ENCODE assay signal across 2 fruit fly cellular contexts in the genomic region with DNA sequence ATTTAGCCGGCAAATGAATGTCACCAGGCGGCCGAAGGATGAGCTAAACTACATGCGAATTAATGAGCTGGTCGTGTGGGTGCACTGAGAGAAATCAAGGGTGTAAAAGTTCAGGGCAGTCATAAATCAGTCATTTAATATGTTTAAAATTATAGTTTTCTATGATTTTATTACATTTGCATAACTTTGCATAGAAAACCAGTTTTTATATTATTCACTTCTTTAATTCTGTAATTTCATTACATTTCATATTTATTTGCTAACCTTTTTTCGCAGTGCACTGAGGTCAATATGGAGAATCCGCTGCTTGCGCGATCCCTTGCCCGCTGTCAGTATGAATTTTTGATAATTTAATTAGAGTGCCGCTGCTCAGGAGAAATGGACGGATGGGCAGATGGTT.
TF ChIP-seq lines count a peak whose summit lies in the region.

No protein-coding gene starts in this region.

TF ChIP-seq in whole organism, embryonic, 481 proteins besides CTCF, POLR2A, EP300 and RAD21 (continued from another document and continues in another):
- TF ChIP-seq CG10979 (tag; optimal IDR thresholded peaks at IDR 0.05; lab: Kevin White, UChicago), result peak; percentile 73
- TF ChIP-seq Hey (tag; optimal IDR thresholded peaks at IDR 0.05; lab: Kevin White, UChicago), result no peak
- TF ChIP-seq ind (GFP tag; optimal IDR thresholded peaks at IDR 0.05; lab: Kevin White, UChicago), result peak; percentile 30
- TF ChIP-seq D19A (tag; optimal IDR thresholded peaks at IDR 0.05; lab: Kevin White, UChicago), result peak; percentile 31
- peak; percentile 4 for TF ChIP-seq jing (GFP tag; optimal IDR thresholded peaks at IDR 0.05; lab: Kevin White, UChicago)
- 0 out of 2 replicates have a peak, but pooled peaks have one; percentile 27 for TF ChIP-seq CG17612 (GFP tag; IDR thresholded peaks at IDR 0.05; lab: Robert Waterston, UW)
- peak; percentile 16; the same call in 1 of the 2 replicates for TF ChIP-seq ap (GFP tag; IDR thresholded peaks at IDR 0.05; lab: Robert Waterston, UW)
- TF ChIP-seq CG13424 (tag; optimal IDR thresholded peaks at IDR 0.05; lab: Kevin White, UChicago), result peak; percentile 6
- TF ChIP-seq rib (GFP tag; IDR thresholded peaks at IDR 0.05; lab: Robert Waterston, UW), result no peak
- TF ChIP-seq CG7839 (tag; optimal IDR thresholded peaks at IDR 0.05; lab: Kevin White, UChicago), result peak; percentile 56
- no peak for TF ChIP-seq CG34376 (GFP tag; optimal IDR thresholded peaks at IDR 0.05; lab: Kevin White, UChicago)
- peak; percentile 90 for TF ChIP-seq Ets65A (GFP tag; lab: Kevin White, UChicago)
- no peak for TF ChIP-seq Dref (GFP tag; IDR thresholded peaks at IDR 0.05; lab: Robert Waterston, UW)
- no peak for TF ChIP-seq CG31388 (GFP tag; optimal IDR thresholded peaks at IDR 0.05; lab: Kevin White, UChicago)
- TF ChIP-seq pita (GFP tag; optimal IDR thresholded peaks at IDR 0.05; lab: Kevin White, UChicago), result no peak
- no peak for TF ChIP-seq Doc2 (GFP tag; IDR thresholded peaks at IDR 0.05; lab: Robert Waterston, UW)
- no peak for TF ChIP-seq CG43689 (GFP tag; IDR thresholded peaks at IDR 0.05; lab: Robert Waterston, UW)
- TF ChIP-seq phol (tag; optimal IDR thresholded peaks at IDR 0.05; lab: Kevin White, UChicago), result peak; percentile 68
- 0 out of 2 replicates have a peak, but pooled peaks have one; percentile 29 for TF ChIP-seq CG10959 (GFP tag; IDR thresholded peaks at IDR 0.05; lab: Robert Waterston, UW)
- peak; percentile 47 for TF ChIP-seq CG6689 (GFP tag; IDR thresholded peaks at IDR 0.05; lab: Robert Waterston, UW)
- peak; percentile 58 for TF ChIP-seq CG13775 (GFP tag; optimal IDR thresholded peaks at IDR 0.05; lab: Kevin White, UChicago)
- peak; percentile 51 for TF ChIP-seq CG7556 (GFP tag; optimal IDR thresholded peaks at IDR 0.05; lab: Kevin White, UChicago)
- no peak for TF ChIP-seq CG17912 (GFP tag; optimal IDR thresholded peaks at IDR 0.05; lab: Kevin White, UChicago)
- no peak for TF ChIP-seq CG3163 (GFP tag; optimal IDR thresholded peaks at IDR 0.05; lab: Kevin White, UChicago)
- TF ChIP-seq Dad (GFP tag; optimal IDR thresholded peaks at IDR 0.05; lab: Kevin White, UChicago), result no peak
- TF ChIP-seq Fer2 (tag; optimal IDR thresholded peaks at IDR 0.05; lab: Kevin White, UChicago), result no peak
- peak; percentile 73 for TF ChIP-seq zf30C (GFP tag; optimal IDR thresholded peaks at IDR 0.05; lab: Kevin White, UChicago)
- no peak for TF ChIP-seq CG7963 (GFP tag; IDR thresholded peaks at IDR 0.05; lab: Robert Waterston, UW; ENCODE audit: partially characterized antibody)
- TF ChIP-seq GATAe (GFP tag; conservative IDR thresholded peaks at IDR 0.05; lab: Robert Waterston, UW), result no peak
- no peak for TF ChIP-seq HLHmδ (GFP tag; optimal IDR thresholded peaks at IDR 0.05; lab: Kevin White, UChicago)
- TF ChIP-seq gcm2 (GFP tag; optimal IDR thresholded peaks at IDR 0.05; lab: Kevin White, UChicago), result no peak
- no peak for TF ChIP-seq HHEX (GFP tag; optimal IDR thresholded peaks at IDR 0.05; lab: Kevin White, UChicago)
- no peak for TF ChIP-seq fd64A (GFP tag; optimal IDR thresholded peaks at IDR 0.05; lab: Kevin White, UChicago)
- TF ChIP-seq BEAF-32 (GFP tag; optimal IDR thresholded peaks at IDR 0.05; lab: Kevin White, UChicago), result no peak
- peak; percentile 31 for TF ChIP-seq CG30403 (GFP tag; optimal IDR thresholded peaks at IDR 0.05; lab: Kevin White, UChicago)
- TF ChIP-seq Dip2 (GFP tag; IDR thresholded peaks at IDR 0.05; lab: Robert Waterston, UW), result no peak
- TF ChIP-seq ash1 (GFP tag; optimal IDR thresholded peaks at IDR 0.05; lab: Kevin White, UChicago), result no peak
- no peak for TF ChIP-seq her (GFP tag; optimal IDR thresholded peaks at IDR 0.05; lab: Kevin White, UChicago)
- TF ChIP-seq CG12071 (GFP tag; optimal IDR thresholded peaks at IDR 0.05; lab: Kevin White, UChicago), result no peak
- no peak for TF ChIP-seq CG10366 (GFP tag; IDR thresholded peaks at IDR 0.05; lab: Robert Waterston, UW)
- TF ChIP-seq CG15479 (GFP tag; optimal IDR thresholded peaks at IDR 0.05; lab: Kevin White, UChicago), result no peak
- TF ChIP-seq CG15601 (tag; optimal IDR thresholded peaks at IDR 0.05; lab: Kevin White, UChicago), result peak; percentile 33
- TF ChIP-seq CG31224 (GFP tag; IDR thresholded peaks at IDR 0.05; lab: Robert Waterston, UW), result no peak
- TF ChIP-seq lab (GFP tag; optimal IDR thresholded peaks at IDR 0.05; lab: Kevin White, UChicago), result peak; percentile 40
- TF ChIP-seq Eip74EF (GFP tag; optimal IDR thresholded peaks at IDR 0.05; lab: Kevin White, UChicago), result no peak
- TF ChIP-seq br (optimal IDR thresholded peaks at IDR 0.05; lab: Kevin White, UChicago), result no peak
- peak; percentile 38 for TF ChIP-seq CG4424 (GFP tag; optimal IDR thresholded peaks at IDR 0.05; lab: Kevin White, UChicago)
- TF ChIP-seq Blimp-1 (GFP tag; optimal IDR thresholded peaks at IDR 0.05; lab: Kevin White, UChicago), result peak; percentile 54
- TF ChIP-seq en (GFP tag; optimal IDR thresholded peaks at IDR 0.05; lab: Kevin White, UChicago), result no peak
- TF ChIP-seq z (GFP tag; IDR thresholded peaks at IDR 0.05; lab: Robert Waterston, UW), result no peak
- TF ChIP-seq CG3407 (GFP tag; optimal IDR thresholded peaks at IDR 0.05; lab: Kevin White, UChicago), result peak; percentile 18
- TF ChIP-seq CG1024 (GFP tag; IDR thresholded peaks at IDR 0.05; lab: Robert Waterston, UW), result no peak
- no peak for TF ChIP-seq tll (GFP tag; optimal IDR thresholded peaks at IDR 0.05; lab: Kevin White, UChicago)
- no peak for TF ChIP-seq gcm (GFP tag; optimal IDR thresholded peaks at IDR 0.05; lab: Kevin White, UChicago)
- no peak for TF ChIP-seq sim (GFP tag; IDR thresholded peaks at IDR 0.05; lab: Robert Waterston, UW)
- TF ChIP-seq gsb-n (tag; optimal IDR thresholded peaks at IDR 0.05; lab: Kevin White, UChicago), result peak; percentile 32
- TF ChIP-seq otp (GFP tag; IDR thresholded peaks at IDR 0.05; lab: Robert Waterston, UW), result no peak
- peak; percentile 40 for TF ChIP-seq fd96Cb (tag; optimal IDR thresholded peaks at IDR 0.05; lab: Kevin White, UChicago)
- TF ChIP-seq bigmax (GFP tag; optimal IDR thresholded peaks at IDR 0.05; lab: Kevin White, UChicago), result no peak
- no peak for TF ChIP-seq fu2 (GFP tag; optimal IDR thresholded peaks at IDR 0.05; lab: Kevin White, UChicago)
- no peak for TF ChIP-seq Deaf1 (tag; optimal IDR thresholded peaks at IDR 0.05; lab: Kevin White, UChicago)
- TF ChIP-seq CG12391 (tag; optimal IDR thresholded peaks at IDR 0.05; lab: Kevin White, UChicago), result peak; percentile 66
- TF ChIP-seq CG16813 (GFP tag; IDR thresholded peaks at IDR 0.05; lab: Robert Waterston, UW; ENCODE audit: partially characterized antibody), result no peak
- no peak for TF ChIP-seq oc (tag; optimal IDR thresholded peaks at IDR 0.05; lab: Kevin White, UChicago)
- no peak for TF ChIP-seq E2f2 (GFP tag; IDR thresholded peaks at IDR 0.05; lab: Robert Waterston, UW)
- TF ChIP-seq CHES-1-like (GFP tag; optimal IDR thresholded peaks at IDR 0.05; lab: Kevin White, UChicago), result peak; percentile 3

TF ChIP-seq in whole organism, prepupa, 60 proteins besides CTCF, POLR2A, EP300 and RAD21 (continued from another document):
- TF ChIP-seq CG15336 (GFP tag; IDR thresholded peaks at IDR 0.05; lab: Robert Waterston, UW), result 0 out of 2 replicates have a peak, but pooled peaks have one; percentile 29
- peak; percentile 4 for TF ChIP-seq OdsH (GFP tag; optimal IDR thresholded peaks at IDR 0.05; lab: Kevin White, UChicago)
- TF ChIP-seq Eip75B (GFP tag; optimal IDR thresholded peaks at IDR 0.05; lab: Kevin White, UChicago), result peak; percentile 25
- TF ChIP-seq CG34406 (GFP tag; optimal IDR thresholded peaks at IDR 0.05; lab: Kevin White, UChicago), result peak; percentile 15
- TF ChIP-seq acj6 (GFP tag; optimal IDR thresholded peaks at IDR 0.05; lab: Kevin White, UChicago), result peak; percentile 36
- peak; percentile 26 for TF ChIP-seq topi (GFP tag; optimal IDR thresholded peaks at IDR 0.05; lab: Kevin White, UChicago)
- TF ChIP-seq lz (GFP tag; optimal IDR thresholded peaks at IDR 0.05; lab: Kevin White, UChicago), result peak; percentile 26
- no peak for TF ChIP-seq fkh (GFP tag; optimal IDR thresholded peaks at IDR 0.05; lab: Kevin White, UChicago)
- peak; percentile 77 for TF ChIP-seq Eip78C (GFP tag; lab: Kevin White, UChicago)
